Fruit fly (Drosophila melanogaster): ENCODE results near the gene Jhbp4.
A peak's percentile ranks its signal among the peaks of the same experiment; 100 is the strongest.

Jhbp4 gene

DNA sequence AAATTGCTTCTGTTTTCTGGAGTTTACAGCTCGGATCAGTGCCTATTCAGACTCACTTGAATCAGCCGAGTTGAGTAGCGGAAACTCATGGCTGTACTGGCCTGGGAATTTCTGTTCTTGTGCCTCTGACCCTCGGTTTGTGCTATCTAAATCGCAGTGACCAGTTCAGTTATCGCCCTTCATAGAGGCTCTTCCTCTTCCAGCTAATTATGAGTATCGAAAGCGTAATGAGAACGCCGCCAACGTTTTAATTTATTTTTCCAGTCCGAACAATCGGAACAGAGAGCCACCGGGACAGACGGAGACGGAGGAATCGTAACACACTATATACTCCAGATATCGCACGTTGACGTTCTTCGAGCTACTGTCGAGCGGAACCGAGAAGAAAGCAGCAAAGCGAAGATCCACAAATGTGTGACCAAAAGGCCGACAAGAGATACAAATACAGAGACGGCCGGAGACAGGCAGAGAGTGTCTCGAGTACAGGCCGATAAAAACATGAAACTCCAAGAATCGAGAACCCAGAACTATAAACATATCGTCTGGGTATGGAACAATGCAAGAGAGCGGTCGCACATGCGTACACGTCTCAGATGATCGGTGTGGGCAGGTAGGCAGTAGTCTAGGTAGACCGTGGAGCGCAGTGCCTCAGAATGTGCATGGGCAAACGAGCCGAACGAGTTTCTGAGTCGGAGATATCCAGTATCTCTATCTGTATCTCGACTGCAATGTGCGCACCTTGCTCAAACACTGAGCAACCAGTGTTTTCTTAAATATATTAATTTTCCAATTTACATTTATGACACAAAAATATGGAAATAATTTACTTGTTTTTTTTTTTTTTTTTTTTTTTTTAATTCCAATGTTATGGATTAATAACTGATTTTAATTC lies 28.6 kb downstream of the Jhbp4 start (continued):
- TF ChIP-seq CG31365 (tag; optimal IDR thresholded peaks at IDR 0.05) (no peak), CG10267 (tag; optimal IDR thresholded peaks at IDR 0.05) (peak; percentile 68), pfk (GFP tag; optimal IDR thresholded peaks at IDR 0.05) (no peak), twi (tag; optimal IDR thresholded peaks at IDR 0.05) (peak; percentile 21), CG18011 (GFP tag; optimal IDR thresholded peaks at IDR 0.05) (peak; percentile 25), wor (GFP tag; IDR thresholded peaks at IDR 0.05) (peak; percentile 60; the same call in 1 of the 2 replicates), CG6791 (GFP tag; IDR thresholded peaks at IDR 0.05; ENCODE audit: partially characterized antibody) (peak; percentile 44; the same call in 1 of the 3 replicates), crc (GFP tag; optimal IDR thresholded peaks at IDR 0.05) (peak; percentile 20), sqz (GFP tag; optimal IDR thresholded peaks at IDR 0.05) (no peak), Awh (GFP tag; IDR thresholded peaks at IDR 0.05) (peak; percentile 77), CG16779 (GFP tag; IDR thresholded peaks at IDR 0.05) (no peak), CG10543 (GFP tag; optimal IDR thresholded peaks at IDR 0.05) (peak; percentile 22), sr (GFP tag; IDR thresholded peaks at IDR 0.05) (no peak), CG2199 (GFP tag; IDR thresholded peaks at IDR 0.05) (peak; percentile 89), CG7786 (GFP tag; optimal IDR thresholded peaks at IDR 0.05) (no peak), slp2 (GFP tag; optimal IDR thresholded peaks at IDR 0.05) (no peak), Hsf (GFP tag; optimal IDR thresholded peaks at IDR 0.05) (peak; percentile 67), CG34422 (GFP tag; IDR thresholded peaks at IDR 0.05) (peak; percentile 66; the same call in 1 of the 3 replicates), bab2 (GFP tag; optimal IDR thresholded peaks at IDR 0.05) (peak; percentile 55), CG15601 (tag; optimal IDR thresholded peaks at IDR 0.05) (peak; percentile 41), B-H2 (GFP tag; optimal IDR thresholded peaks at IDR 0.05) (no peak), unc-4 (GFP tag; IDR thresholded peaks at IDR 0.05; ENCODE audit: partially characterized antibody) (no peak), pita (GFP tag; optimal IDR thresholded peaks at IDR 0.05) (no peak), CG8478 (optimal IDR thresholded peaks at IDR 0.05) (no peak), Side (GFP tag; optimal IDR thresholded peaks at IDR 0.05) (no peak), Dfd (GFP tag; optimal IDR thresholded peaks at IDR 0.05) (no peak), zen (tag; optimal IDR thresholded peaks at IDR 0.05) (peak; percentile 69), Sin3A (optimal IDR thresholded peaks at IDR 0.05) (no peak), CG18764 (GFP tag; optimal IDR thresholded peaks at IDR 0.05) (peak; percentile 41), Nf-YC (tag; optimal IDR thresholded peaks at IDR 0.05) (no peak), NC2α (GFP tag; optimal IDR thresholded peaks at IDR 0.05) (no peak), CG12659 (GFP tag; optimal IDR thresholded peaks at IDR 0.05) (peak; percentile 58), h (optimal IDR thresholded peaks at IDR 0.05) (no peak), H15 (GFP tag; IDR thresholded peaks at IDR 0.05) (peak; percentile 78), Abd-B (GFP tag; optimal IDR thresholded peaks at IDR 0.05) (no peak), mld (GFP tag; IDR thresholded peaks at IDR 0.05; ENCODE audit: partially characterized antibody) (no peak), lov (optimal IDR thresholded peaks at IDR 0.05) (no peak), lov (GFP tag; IDR thresholded peaks at IDR 0.05) (0 out of 3 replicates have a peak, but pooled peaks have one; percentile 71), nerfin-1 (tag; optimal IDR thresholded peaks at IDR 0.05) (no peak), stwl (tag; optimal IDR thresholded peaks at IDR 0.05) (peak; percentile 6), CG30020 (tag; optimal IDR thresholded peaks at IDR 0.05) (no peak), bowl (GFP tag; IDR thresholded peaks at IDR 0.05) (no peak), tx (GFP tag; optimal IDR thresholded peaks at IDR 0.05) (no peak), C15 (GFP tag; IDR thresholded peaks at IDR 0.05) (no peak), cas (GFP tag; IDR thresholded peaks at IDR 0.05) (no peak), CG3163 (GFP tag; optimal IDR thresholded peaks at IDR 0.05) (no peak), CG14014 (GFP tag; IDR thresholded peaks at IDR 0.05) (peak; percentile 21; the same call in 1 of the 2 replicates), maf-S (GFP tag; optimal IDR thresholded peaks at IDR 0.05) (no peak), chm (GFP tag; IDR thresholded peaks at IDR 0.05) (peak; percentile 72), CG4617 (GFP tag; optimal IDR thresholded peaks at IDR 0.05; ENCODE audit: borderline replicate concordance) (peak; percentile 35)
